Fruit fly (Drosophila melanogaster): Measurements from ENCODE around the gene CG5866.

Gene CG5866

DNA sequence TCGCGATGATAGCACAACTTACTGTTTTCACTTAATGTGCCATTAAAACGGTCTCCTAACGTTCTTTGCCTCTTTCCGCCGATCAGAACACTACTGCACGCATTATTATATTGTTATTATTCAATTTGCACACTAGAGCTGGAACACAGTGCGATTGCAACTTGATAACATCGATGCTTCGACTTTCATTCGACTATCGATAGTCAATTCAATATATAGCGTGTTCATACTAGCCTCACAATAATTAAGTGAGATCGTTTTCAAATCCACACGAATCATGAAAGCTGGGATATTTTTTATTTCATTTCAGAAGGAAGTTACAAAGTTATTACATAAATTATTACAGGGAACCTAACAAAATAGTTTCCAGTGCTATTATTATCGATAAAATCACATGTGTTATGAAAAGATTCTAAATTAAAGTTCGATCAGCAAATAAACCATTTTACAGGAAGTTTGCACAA is 14.2 kb upstream of the CG5866 start (continued):
- peak; percentile 86 for TF ChIP-seq CG2120 (GFP tag; optimal IDR thresholded peaks at IDR 0.05)
- TF ChIP-seq CG31388 (GFP tag; optimal IDR thresholded peaks at IDR 0.05), result no peak
- TF ChIP-seq Rx (GFP tag; IDR thresholded peaks at IDR 0.05), result no peak
- TF ChIP-seq corto (GFP tag; optimal IDR thresholded peaks at IDR 0.05), result no peak
- peak; percentile 84 for TF ChIP-seq Dll (GFP tag; IDR thresholded peaks at IDR 0.05; ENCODE audit: partially characterized antibody)
- peak; percentile 67 for TF ChIP-seq CG13775 (GFP tag; optimal IDR thresholded peaks at IDR 0.05)
- TF ChIP-seq Camta (GFP tag; optimal IDR thresholded peaks at IDR 0.05), result peak; percentile 53
- TF ChIP-seq stwl (tag; optimal IDR thresholded peaks at IDR 0.05), result peak; percentile 81
- TF ChIP-seq CG12769 (tag; optimal IDR thresholded peaks at IDR 0.05), result peak; percentile 72
- no peak for TF ChIP-seq CG6765 (GFP tag; optimal IDR thresholded peaks at IDR 0.05)
- no peak for TF ChIP-seq dan (GFP tag; IDR thresholded peaks at IDR 0.05)
- peak; percentile 22 for TF ChIP-seq CG1602 (GFP tag; optimal IDR thresholded peaks at IDR 0.05)
- TF ChIP-seq CG14667 (GFP tag; IDR thresholded peaks at IDR 0.05), result no peak
- peak; percentile 65 for TF ChIP-seq MBD-R2 (GFP tag; IDR thresholded peaks at IDR 0.05)
- TF ChIP-seq CG14441 (GFP tag; IDR thresholded peaks at IDR 0.05), result peak; percentile 50
- TF ChIP-seq CG8924 (tag; optimal IDR thresholded peaks at IDR 0.05), result peak; percentile 66
- TF ChIP-seq CG7357 (GFP tag; IDR thresholded peaks at IDR 0.05), result peak; percentile 94
- no peak for TF ChIP-seq CG8089 (GFP tag; optimal IDR thresholded peaks at IDR 0.05)
- peak; percentile 71 for TF ChIP-seq pho (GFP tag; optimal IDR thresholded peaks at IDR 0.05)
- peak; percentile 40; the same call in 1 of the 3 replicates for TF ChIP-seq tgo (GFP tag; IDR thresholded peaks at IDR 0.05)
- peak; percentile 51; the same call in 2 of the 3 replicates for TF ChIP-seq Doc3 (GFP tag; IDR thresholded peaks at IDR 0.05; ENCODE audit: partially characterized antibody)
- peak; percentile 59 for TF ChIP-seq CG2678 (tag; optimal IDR thresholded peaks at IDR 0.05)
- TF ChIP-seq CG7745 (tag; optimal IDR thresholded peaks at IDR 0.05), result no peak
- TF ChIP-seq Hmr (GFP tag; optimal IDR thresholded peaks at IDR 0.05), result peak; percentile 71
- 0 out of 3 replicates have a peak, but pooled peaks have one; percentile 53 for TF ChIP-seq CG2199 (GFP tag; IDR thresholded peaks at IDR 0.05)
- TF ChIP-seq crc (GFP tag; optimal IDR thresholded peaks at IDR 0.05), result peak; percentile 16
- TF ChIP-seq pan (optimal IDR thresholded peaks at IDR 0.05), result no peak
- peak in 1 of 2 experiments; percentile 58 for TF ChIP-seq pan (GFP tag; optimal IDR thresholded peaks at IDR 0.05 in 1 of 2, IDR thresholded peaks at IDR 0.05 in 1 of 2)
- TF ChIP-seq pb (GFP tag; optimal IDR thresholded peaks at IDR 0.05), result peak; percentile 27
- no peak for TF ChIP-seq tll (GFP tag; optimal IDR thresholded peaks at IDR 0.05)
- no peak for TF ChIP-seq CG10321 (GFP tag; IDR thresholded peaks at IDR 0.05)
- TF ChIP-seq vfl (GFP tag; optimal IDR thresholded peaks at IDR 0.05), result peak; percentile 54
- 0 out of 3 replicates have a peak, but pooled peaks have one; percentile 27 for TF ChIP-seq Aef1 (GFP tag; IDR thresholded peaks at IDR 0.05)
- TF ChIP-seq lab (GFP tag; optimal IDR thresholded peaks at IDR 0.05), result peak; percentile 13
- TF ChIP-seq sr (GFP tag; IDR thresholded peaks at IDR 0.05), result no peak
- peak; percentile 17 for TF ChIP-seq mirr (GFP tag; optimal IDR thresholded peaks at IDR 0.05)
- peak; percentile 39 for TF ChIP-seq Fer3 (tag; optimal IDR thresholded peaks at IDR 0.05)
- TF ChIP-seq Chrac-16 (GFP tag; optimal IDR thresholded peaks at IDR 0.05), result peak; percentile 41
- no peak for TF ChIP-seq CG15073 (GFP tag; optimal IDR thresholded peaks at IDR 0.05)
- TF ChIP-seq CG9817 (tag; optimal IDR thresholded peaks at IDR 0.05), result peak; percentile 54
- no peak for TF ChIP-seq C15 (GFP tag; IDR thresholded peaks at IDR 0.05)
- TF ChIP-seq inv (GFP tag; IDR thresholded peaks at IDR 0.05; ENCODE audit: partially characterized antibody), result peak; percentile 79
- no peak for TF ChIP-seq CG17912 (GFP tag; optimal IDR thresholded peaks at IDR 0.05)
- TF ChIP-seq CG10979 (tag; optimal IDR thresholded peaks at IDR 0.05), result no peak
- peak; percentile 49 for TF ChIP-seq unpg (GFP tag; optimal IDR thresholded peaks at IDR 0.05)
- peak; percentile 11 for TF ChIP-seq twi (tag; optimal IDR thresholded peaks at IDR 0.05)
- TF ChIP-seq nom (GFP tag; optimal IDR thresholded peaks at IDR 0.05), result no peak
- no peak for TF ChIP-seq Oaz (GFP tag; IDR thresholded peaks at IDR 0.05)
- no peak for TF ChIP-seq CG15011 (GFP tag; optimal IDR thresholded peaks at IDR 0.05)
- TF ChIP-seq CG12299 (tag; optimal IDR thresholded peaks at IDR 0.05), result no peak
- TF ChIP-seq Hr3 (GFP tag; optimal IDR thresholded peaks at IDR 0.05), result peak; percentile 53
